Worm (Caenorhabditis elegans): ENCODE data around the gene str-129.

Gene str-129

ce11 chrV:8102960-8103359 is 10.7 kb upstream of the str-129 start, which contains the start of gene str-90:
Gene str-90 (plus strand): TSS chrV:8103260.
- no peak for TF ChIP-seq ceh-91 (GFP tag; IDR thresholded peaks at IDR 0.05)
- TF ChIP-seq ztf-26 (tag; optimal IDR thresholded peaks at IDR 0.05) = no peak
- no peak for TF ChIP-seq madf-6 (GFP tag; IDR thresholded peaks at IDR 0.05)
- no peak for TF ChIP-seq nhr-120 (GFP tag; IDR thresholded peaks at IDR 0.05)
- no peak for TF ChIP-seq unc-130 (GFP tag; optimal IDR thresholded peaks at IDR 0.05)
- no peak for TF ChIP-seq hmg-20 (GFP tag; IDR thresholded peaks at IDR 0.05)
- TF ChIP-seq ztf-28 (GFP tag; IDR thresholded peaks at IDR 0.05) = no peak
- TF ChIP-seq snpc-4 (GFP tag; optimal IDR thresholded peaks at IDR 0.05) = no peak
- no peak for TF ChIP-seq snpc-4 (tag; optimal IDR thresholded peaks at IDR 0.05)
- TF ChIP-seq F22D6.2 (tag; optimal IDR thresholded peaks at IDR 0.05) = no peak
- TF ChIP-seq him-1 (tag; optimal IDR thresholded peaks at IDR 0.05) = no peak
- TF ChIP-seq nhr-27 (tag; optimal IDR thresholded peaks at IDR 0.05) = no peak
- no peak for TF ChIP-seq F57C9.4 (tag; optimal IDR thresholded peaks at IDR 0.05)

- no peak for TF ChIP-seq cebp-1 (GFP tag; IDR thresholded peaks at IDR 0.05)
- TF ChIP-seq cebp-1 (tag; optimal IDR thresholded peaks at IDR 0.05) = no peak
- no peak for TF ChIP-seq F10E7.11 (tag; optimal IDR thresholded peaks at IDR 0.05)
- TF ChIP-seq Y56A3A.18 (GFP tag; IDR thresholded peaks at IDR 0.05) = no peak
- no peak for TF ChIP-seq hmg-1.2 (GFP tag; IDR thresholded peaks at IDR 0.05)
- TF ChIP-seq madf-10 (tag; optimal IDR thresholded peaks at IDR 0.05) = no peak
- no peak for TF ChIP-seq ztf-6 (GFP tag; IDR thresholded peaks at IDR 0.05)
- no peak for TF ChIP-seq tbp1 (GFP tag; optimal IDR thresholded peaks at IDR 0.05)
- no peak for TF ChIP-seq zfh-2 (GFP tag; conservative IDR thresholded peaks at IDR 0.05)
- TF ChIP-seq him-1 (tag; optimal IDR thresholded peaks at IDR 0.05) = no peak
- TF ChIP-seq F57C9.4 (tag; optimal IDR thresholded peaks at IDR 0.05) = no peak
- no peak for TF ChIP-seq F33H1.4 (GFP tag; IDR thresholded peaks at IDR 0.05)
- TF ChIP-seq xnd-1 (tag; optimal IDR thresholded peaks at IDR 0.05) = no peak
- no peak for TF ChIP-seq C06A6.2 (GFP tag; conservative IDR thresholded peaks at IDR 0.05)
- no peak for TF ChIP-seq egl-44 (GFP tag; IDR thresholded peaks at IDR 0.05)
- no peak for TF ChIP-seq dpff-1 (tag; optimal IDR thresholded peaks at IDR 0.05)
- TF ChIP-seq aptf-2 (GFP tag; conservative IDR thresholded peaks at IDR 0.05) = no peak
Observed at ce11 chrV:8099306-8099705, 7.0 kb upstream of the str-129 start, which contains the start of gene sdz-23. Gene sdz-23 (plus strand): TSS chrV:8099606.

ce11 chrV:8098239-8098638 is 6.0 kb upstream of the str-129 start, which contains the start of gene str-145:
Gene str-145 (minus strand): TSS chrV:8098339.
- TF ChIP-seq ets-4 (GFP tag; optimal IDR thresholded peaks at IDR 0.05) = no peak
- no peak for TF ChIP-seq gei-17 (GFP tag; optimal IDR thresholded peaks at IDR 0.05)
- no peak for TF ChIP-seq madf-3 (GFP tag; IDR thresholded peaks at IDR 0.05)
- no peak for TF ChIP-seq nhr-90 (tag; optimal IDR thresholded peaks at IDR 0.05)
- no peak for TF ChIP-seq egrh-3 (GFP tag; IDR thresholded peaks at IDR 0.05)

- TF ChIP-seq lin-40 (tag; optimal IDR thresholded peaks at IDR 0.05) (no peak), ekl-4 (GFP tag; IDR thresholded peaks at IDR 0.05) (no peak), Y56A3A.18 (GFP tag; IDR thresholded peaks at IDR 0.05) (no peak), efl-1 (GFP tag; optimal IDR thresholded peaks at IDR 0.05) (no peak), tlf-1 (GFP tag; optimal IDR thresholded peaks at IDR 0.05) (no peak), ztf-26 (tag; optimal IDR thresholded peaks at IDR 0.05) (no peak), C17E4.6 (GFP tag; IDR thresholded peaks at IDR 0.05) (no peak), aptf-3 (GFP tag; IDR thresholded peaks at IDR 0.05) (no peak), B0336.3 (GFP tag; IDR thresholded peaks at IDR 0.05) (no peak), sea-2 (GFP tag; IDR thresholded peaks at IDR 0.05) (no peak), T07F8.4 (tag; optimal IDR thresholded peaks at IDR 0.05) (no peak)
Observed at ce11 chrV:8095378-8095777, 3.1 kb upstream of the str-129 start, which contains the start of gene str-146. Gene str-146 (minus strand): TSS chrV:8095478.

All from whole organism, young adult.